Worm (Caenorhabditis elegans) whole organism, midembryonic: ENCODE results near the gene kat-1.

ENCODE experiments used
- flt-1 ChIP-seq: fragments of 200-800 bp; sonication (Bioruptor generic); IDR thresholded peaks from 2 replicates; pipeline ENCODE4 v1.3.6; 2022; ENCODE audit warnings: missing genetic modification characterization, missing compliant biosample characterization
- klf-2 ChIP-seq: fragments of 200-800 bp; sonication (Bioruptor generic); conservative IDR thresholded peaks from 2 replicates; pipeline ENCODE4 v1.3.6; 2022; ENCODE audit warnings: missing genetic modification reagents, missing genetic modification characterization, missing compliant biosample characterization
- ztf-23 ChIP-seq: fragments of 200-800 bp; sonication (Bioruptor generic); IDR thresholded peaks from 2 replicates; pipeline ENCODE4 v1.3.6; 2022; ENCODE audit warnings: missing genetic modification reagents, missing genetic modification characterization, missing compliant biosample characterization

- TF ChIP-seq ztf-23 (GFP tag; lab: Robert Waterston, UW): no peak
- TF ChIP-seq klf-2 (GFP tag; lab: Robert Waterston, UW): no peak
- no peak for TF ChIP-seq flt-1 (GFP tag; lab: Robert Waterston, UW)
These were observed 44.1 kb upstream of the kat-1 start for ce11 chrII:7029524-7029923.
